Worm (Caenorhabditis elegans): Measurements from ENCODE around the gene lido-5.
A peak's percentile ranks its signal among the peaks of the same experiment; 100 is the strongest.

lido-5 gene

DNA sequence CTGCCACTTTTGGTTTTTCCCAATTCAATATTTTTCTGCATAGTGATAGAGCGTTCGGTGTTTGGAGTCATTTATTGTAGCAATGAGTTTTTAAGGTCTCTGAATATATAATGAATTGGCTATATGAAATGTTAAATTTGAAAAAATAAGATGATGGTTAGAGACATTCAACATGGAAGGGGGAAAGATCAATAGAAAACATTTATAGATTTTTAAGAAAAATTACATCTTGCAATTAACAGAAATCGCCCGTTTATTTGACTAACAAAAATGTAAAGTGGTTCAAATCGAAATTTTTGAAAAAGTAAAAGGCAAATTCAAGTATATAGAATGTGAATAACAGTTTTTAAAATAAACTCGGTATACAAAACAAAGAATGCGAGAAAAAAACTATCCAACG lies at the start of gene lido-5:
TSS of gene lido-5 (minus strand) at position 101 of the 400 bp plus-strand sequence.
- no peak for TF ChIP-seq pes-1 (GFP tag; IDR thresholded peaks at IDR 0.05)
- TF ChIP-seq hmg-4 (GFP tag; optimal IDR thresholded peaks at IDR 0.05): no peak
- no peak for TF ChIP-seq sea-1 (GFP tag; conservative IDR thresholded peaks at IDR 0.05)
- TF ChIP-seq tra-4 (tag; optimal IDR thresholded peaks at IDR 0.05): no peak
- no peak for TF ChIP-seq ceh-36 (tag; optimal IDR thresholded peaks at IDR 0.05)
- TF ChIP-seq hmbx-1 (tag; optimal IDR thresholded peaks at IDR 0.05): no peak
- TF ChIP-seq ets-7 (tag; optimal IDR thresholded peaks at IDR 0.05): no peak
- TF ChIP-seq tbx-37 (GFP tag; conservative IDR thresholded peaks at IDR 0.05): no peak

- TF ChIP-seq pes-1 (GFP tag; IDR thresholded peaks at IDR 0.05) (no peak), B0310.2 (tag; optimal IDR thresholded peaks at IDR 0.05) (no peak), tbx-37 (GFP tag; conservative IDR thresholded peaks at IDR 0.05) (no peak), sea-1 (GFP tag; conservative IDR thresholded peaks at IDR 0.05) (no peak), aly-1 (tag; optimal IDR thresholded peaks at IDR 0.05) (no peak), flt-1 (GFP tag; IDR thresholded peaks at IDR 0.05) (no peak), ceh-13 (GFP tag; optimal IDR thresholded peaks at IDR 0.05) (no peak), hnd-1 (tag; optimal IDR thresholded peaks at IDR 0.05) (no peak), tbx-11 (GFP tag; IDR thresholded peaks at IDR 0.05) (no peak), ama-1 (optimal IDR thresholded peaks at IDR 0.05) (no peak), tra-4 (tag; optimal IDR thresholded peaks at IDR 0.05) (no peak), scrt-1 (GFP tag; IDR thresholded peaks at IDR 0.05) (no peak), hmg-4 (GFP tag; optimal IDR thresholded peaks at IDR 0.05) (no peak), ceh-36 (tag; optimal IDR thresholded peaks at IDR 0.05) (no peak), F13C5.2 (tag; optimal IDR thresholded peaks at IDR 0.05) (no peak), hmbx-1 (tag; optimal IDR thresholded peaks at IDR 0.05) (no peak), ets-7 (tag; optimal IDR thresholded peaks at IDR 0.05) (no peak)
Measured at ce11 chrX:17157868-17158267, 47.4 kb upstream of the lido-5 start, which contains the start of gene npr-21. TSS of gene npr-21 (minus strand) at chrX:17157968.

DNA sequence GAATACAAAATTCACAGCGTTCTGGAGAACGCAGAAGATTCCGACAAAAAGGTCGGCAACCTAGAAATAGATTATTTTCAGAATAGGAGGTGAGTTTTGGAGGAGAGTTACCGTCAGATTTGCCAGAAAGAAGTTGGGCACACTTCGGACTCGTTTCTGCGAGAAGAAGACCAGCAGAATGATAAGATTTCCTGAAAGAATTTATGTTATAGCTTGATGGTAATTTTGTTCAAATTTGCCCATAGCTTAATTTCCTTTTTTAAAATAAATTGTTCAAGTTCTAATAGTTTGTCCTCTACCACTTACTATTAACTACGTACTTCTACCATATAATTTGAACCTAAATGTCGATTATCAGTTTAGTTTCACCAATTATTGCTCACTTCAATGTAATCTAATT lies 46.6 kb upstream of the lido-5 start:
- no peak for TF ChIP-seq sea-1 (GFP tag; conservative IDR thresholded peaks at IDR 0.05)
- TF ChIP-seq tbx-11 (GFP tag; IDR thresholded peaks at IDR 0.05): no peak
- no peak for TF ChIP-seq aly-1 (tag; optimal IDR thresholded peaks at IDR 0.05)
- TF ChIP-seq ets-7 (tag; optimal IDR thresholded peaks at IDR 0.05): no peak
- TF ChIP-seq tra-4 (tag; optimal IDR thresholded peaks at IDR 0.05): no peak
- TF ChIP-seq pes-1 (GFP tag; IDR thresholded peaks at IDR 0.05): no peak
- TF ChIP-seq F13C5.2 (tag; optimal IDR thresholded peaks at IDR 0.05): no peak
- TF ChIP-seq hmg-4 (GFP tag; optimal IDR thresholded peaks at IDR 0.05): no peak
- no peak for TF ChIP-seq hmbx-1 (tag; optimal IDR thresholded peaks at IDR 0.05)
- no peak for TF ChIP-seq scrt-1 (GFP tag; IDR thresholded peaks at IDR 0.05)
- no peak for TF ChIP-seq ama-1 (optimal IDR thresholded peaks at IDR 0.05)
- no peak for TF ChIP-seq hnd-1 (tag; optimal IDR thresholded peaks at IDR 0.05)
- no peak for TF ChIP-seq tbx-37 (GFP tag; conservative IDR thresholded peaks at IDR 0.05)
- no peak for TF ChIP-seq ceh-13 (GFP tag; optimal IDR thresholded peaks at IDR 0.05)

DNA sequence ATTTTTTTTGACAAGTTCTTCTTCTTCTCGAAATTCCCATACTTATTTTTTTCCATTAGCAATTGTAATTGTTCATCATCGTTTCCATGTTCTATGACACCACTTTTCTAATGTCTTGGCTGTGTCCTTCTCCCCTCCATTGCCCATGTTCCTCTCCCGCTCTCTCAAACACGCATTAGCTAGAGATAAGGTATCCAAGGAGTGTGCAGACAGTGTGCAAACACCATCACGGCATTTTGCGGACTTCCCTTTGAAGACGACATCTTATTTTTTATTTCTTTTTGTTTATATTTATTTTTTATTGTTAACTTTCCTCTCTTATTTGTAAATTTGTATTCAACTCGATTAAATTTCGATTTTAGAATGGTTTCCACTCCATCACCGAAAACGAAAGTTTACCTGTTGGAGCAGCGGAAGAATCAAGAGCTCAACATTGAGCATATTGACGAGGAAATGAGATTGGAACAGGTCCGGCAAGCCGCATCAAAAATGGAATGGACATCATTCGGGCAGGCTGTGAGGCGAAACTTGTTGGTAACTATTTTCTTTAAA lies 40.8 kb upstream of the lido-5 start, which contains the start of gene mdt-1.2:
TSS of gene mdt-1.2 (plus strand) at position 363 of the 552 bp plus-strand sequence.
- TF ChIP-seq hmg-4 (GFP tag; optimal IDR thresholded peaks at IDR 0.05): peak; percentile 11
- no peak for TF ChIP-seq tbx-11 (GFP tag; IDR thresholded peaks at IDR 0.05)
- TF ChIP-seq ceh-36 (tag; optimal IDR thresholded peaks at IDR 0.05): peak; percentile 4
- TF ChIP-seq F13C5.2 (tag; optimal IDR thresholded peaks at IDR 0.05): peak; percentile 81

ce11 chrX:17149877-17150490 lies 39.5 kb upstream of the lido-5 start, which contains the start of gene T23C6.4:
TSS of gene T23C6.4 (minus strand) at chrX:17149927.
- TF ChIP-seq hmg-4 (GFP tag; optimal IDR thresholded peaks at IDR 0.05) (peak; percentile 31), pes-1 (GFP tag; IDR thresholded peaks at IDR 0.05) (no peak), hmbx-1 (tag; optimal IDR thresholded peaks at IDR 0.05) (no peak)

- TF ChIP-seq B0310.2 (tag; optimal IDR thresholded peaks at IDR 0.05) (no peak), tra-4 (tag; optimal IDR thresholded peaks at IDR 0.05) (no peak), tbx-11 (GFP tag; IDR thresholded peaks at IDR 0.05) (no peak), sea-1 (GFP tag; conservative IDR thresholded peaks at IDR 0.05) (no peak), ceh-13 (GFP tag; optimal IDR thresholded peaks at IDR 0.05) (no peak), hnd-1 (tag; optimal IDR thresholded peaks at IDR 0.05) (no peak), flt-1 (GFP tag; IDR thresholded peaks at IDR 0.05) (no peak), ets-7 (tag; optimal IDR thresholded peaks at IDR 0.05) (no peak), hmbx-1 (tag; optimal IDR thresholded peaks at IDR 0.05) (no peak), ama-1 (optimal IDR thresholded peaks at IDR 0.05) (no peak), tbx-37 (GFP tag; conservative IDR thresholded peaks at IDR 0.05) (no peak), F13C5.2 (tag; optimal IDR thresholded peaks at IDR 0.05) (no peak), aly-1 (tag; optimal IDR thresholded peaks at IDR 0.05) (no peak), ceh-36 (tag; optimal IDR thresholded peaks at IDR 0.05) (no peak)
Measured at ce11 chrX:17146545-17146944, 36.1 kb upstream of the lido-5 start.

- TF ChIP-seq pes-1 (GFP tag; IDR thresholded peaks at IDR 0.05): no peak
- TF ChIP-seq ets-7 (tag; optimal IDR thresholded peaks at IDR 0.05): no peak
- no peak for TF ChIP-seq ama-1 (optimal IDR thresholded peaks at IDR 0.05)
- no peak for TF ChIP-seq hnd-1 (tag; optimal IDR thresholded peaks at IDR 0.05)
- TF ChIP-seq sea-1 (GFP tag; conservative IDR thresholded peaks at IDR 0.05): no peak
Measured at ce11 chrX:17140447-17140846, 30.0 kb upstream of the lido-5 start.

- TF ChIP-seq flt-1 (GFP tag; IDR thresholded peaks at IDR 0.05): no peak
- no peak for TF ChIP-seq scrt-1 (GFP tag; IDR thresholded peaks at IDR 0.05)
- TF ChIP-seq tbx-11 (GFP tag; IDR thresholded peaks at IDR 0.05): no peak
- no peak for TF ChIP-seq ceh-13 (GFP tag; optimal IDR thresholded peaks at IDR 0.05)
Measured at ce11 chrX:17139204-17139780, 28.8 kb upstream of the lido-5 start.

Data from whole organism, early embryonic.